Fruit fly (Drosophila melanogaster): ENCODE measurements around the gene CG34133.

CG34133 gene

DNA sequence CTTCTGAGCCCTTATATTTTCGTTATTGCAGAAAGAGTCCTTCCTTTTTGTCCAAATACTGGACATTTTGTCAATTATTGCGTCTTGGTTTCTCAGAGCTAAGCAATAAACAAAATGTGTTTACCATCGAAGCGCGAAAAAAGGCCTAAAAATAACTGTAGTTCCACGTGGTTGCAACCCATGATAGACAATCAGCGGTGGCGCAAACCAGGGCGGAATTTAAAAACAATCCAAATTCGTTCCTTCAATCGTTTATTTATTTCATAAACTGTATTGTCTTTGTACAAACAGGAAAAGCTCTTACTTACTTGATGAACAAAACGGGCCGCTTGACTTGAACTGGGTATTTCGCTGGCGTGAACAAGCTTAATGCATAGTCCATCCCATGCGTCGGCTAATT, 10.4 kb upstream of the CG34133 start, which contains the start of gene CG7824 (continued):
- no peak for TF ChIP-seq CG6175 (GFP tag; IDR thresholded peaks at IDR 0.05)
- TF ChIP-seq CG11695 (GFP tag; IDR thresholded peaks at IDR 0.05), result no peak
- no peak for TF ChIP-seq CG8478 (optimal IDR thresholded peaks at IDR 0.05)
- TF ChIP-seq CG14965 (GFP tag; optimal IDR thresholded peaks at IDR 0.05; ENCODE audit: borderline replicate concordance), result no peak
- TF ChIP-seq otp (GFP tag; IDR thresholded peaks at IDR 0.05), result no peak
- TF ChIP-seq nerfin-2 (GFP tag; IDR thresholded peaks at IDR 0.05; ENCODE audit: partially characterized antibody), result no peak
- 0 out of 3 replicates have a peak, but pooled peaks have one; percentile 20 for TF ChIP-seq row (GFP tag; IDR thresholded peaks at IDR 0.05)
- peak; percentile 40 for TF ChIP-seq CG2116 (GFP tag; optimal IDR thresholded peaks at IDR 0.05)
- TF ChIP-seq CG3065 (GFP tag; optimal IDR thresholded peaks at IDR 0.05), result no peak
- no peak for TF ChIP-seq Aef1 (GFP tag; IDR thresholded peaks at IDR 0.05)
- TF ChIP-seq CG11696 (GFP tag; IDR thresholded peaks at IDR 0.05), result no peak
- peak; percentile 75 for TF ChIP-seq Myb (GFP tag; optimal IDR thresholded peaks at IDR 0.05)
- TF ChIP-seq sna (GFP tag; IDR thresholded peaks at IDR 0.05; ENCODE audit: partially characterized antibody), result no peak
- TF ChIP-seq CG16779 (GFP tag; IDR thresholded peaks at IDR 0.05), result no peak
- peak; percentile 51 for TF ChIP-seq CG8388 (GFP tag; optimal IDR thresholded peaks at IDR 0.05)
- TF ChIP-seq bigmax (GFP tag; optimal IDR thresholded peaks at IDR 0.05), result peak; percentile 31
- TF ChIP-seq CG3163 (GFP tag; optimal IDR thresholded peaks at IDR 0.05), result no peak
- TF ChIP-seq CG11504 (tag; optimal IDR thresholded peaks at IDR 0.05), result no peak
- TF ChIP-seq CG10654 (GFP tag; optimal IDR thresholded peaks at IDR 0.05), result no peak
- no peak for TF ChIP-seq Elba2 (GFP tag; optimal IDR thresholded peaks at IDR 0.05)
- no peak for TF ChIP-seq CG10959 (GFP tag; IDR thresholded peaks at IDR 0.05)
- peak; percentile 19 for TF ChIP-seq CoRest (tag; optimal IDR thresholded peaks at IDR 0.05)
- peak; percentile 13 for TF ChIP-seq zen (tag; optimal IDR thresholded peaks at IDR 0.05)
- no peak for TF ChIP-seq Gug (GFP tag; IDR thresholded peaks at IDR 0.05)
- TF ChIP-seq croc (GFP tag; conservative IDR thresholded peaks at IDR 0.05), result no peak
- TF ChIP-seq CG14710 (tag; optimal IDR thresholded peaks at IDR 0.05), result peak; percentile 23
- TF ChIP-seq CG3838 (GFP tag; optimal IDR thresholded peaks at IDR 0.05), result no peak
- no peak for TF ChIP-seq ttk (GFP tag; IDR thresholded peaks at IDR 0.05)
- peak; percentile 14 for TF ChIP-seq Abd-B (GFP tag; optimal IDR thresholded peaks at IDR 0.05)
- TF ChIP-seq Fer2 (tag; optimal IDR thresholded peaks at IDR 0.05), result no peak
- no peak for TF ChIP-seq gcm (GFP tag; optimal IDR thresholded peaks at IDR 0.05)
- no peak for TF ChIP-seq CG18011 (GFP tag; optimal IDR thresholded peaks at IDR 0.05)
- no peak for TF ChIP-seq shn (GFP tag; optimal IDR thresholded peaks at IDR 0.05)
- TF ChIP-seq phol (tag; optimal IDR thresholded peaks at IDR 0.05), result peak; percentile 23
- no peak for TF ChIP-seq ken (GFP tag; IDR thresholded peaks at IDR 0.05)
- no peak for TF ChIP-seq klu (GFP tag; IDR thresholded peaks at IDR 0.05)
- TF ChIP-seq YL-1 (GFP tag; optimal IDR thresholded peaks at IDR 0.05), result no peak
- no peak for TF ChIP-seq CG1832 (GFP tag; optimal IDR thresholded peaks at IDR 0.05)
- TF ChIP-seq az2 (GFP tag; optimal IDR thresholded peaks at IDR 0.05), result no peak
- TF ChIP-seq CG3995 (GFP tag; optimal IDR thresholded peaks at IDR 0.05), result no peak
- TF ChIP-seq hb (GFP tag; IDR thresholded peaks at IDR 0.05; ENCODE audit: partially characterized antibody), result no peak
- TF ChIP-seq CG10543 (GFP tag; optimal IDR thresholded peaks at IDR 0.05), result no peak
- TF ChIP-seq wek (GFP tag; optimal IDR thresholded peaks at IDR 0.05), result no peak
- TF ChIP-seq CG1603 (tag; optimal IDR thresholded peaks at IDR 0.05), result peak; percentile 72
- peak; percentile 51 for TF ChIP-seq Dref (GFP tag; IDR thresholded peaks at IDR 0.05)
- TF ChIP-seq CG17802 (tag; optimal IDR thresholded peaks at IDR 0.05), result no peak
- peak; percentile 74 for TF ChIP-seq pzg (GFP tag; optimal IDR thresholded peaks at IDR 0.05)
- peak; percentile 36 for TF ChIP-seq CG12659 (GFP tag; optimal IDR thresholded peaks at IDR 0.05)
- TF ChIP-seq CG10431 (GFP tag; optimal IDR thresholded peaks at IDR 0.05), result no peak
- no peak for TF ChIP-seq h (optimal IDR thresholded peaks at IDR 0.05)
- TF ChIP-seq abd-A (tag; optimal IDR thresholded peaks at IDR 0.05), result no peak
- no peak for TF ChIP-seq CG9215 (GFP tag; IDR thresholded peaks at IDR 0.05)
